Worm (Caenorhabditis elegans) whole organism, L4/young adult: ENCODE measurements around the gene emc-1.

Experiments used
- W03F9.2 ChIP-seq: fragments of 150-350 bp; optimal IDR thresholded peaks from 2 replicates; lab custom pipeline; 2014; ENCODE audit warnings: missing biosample characterization, missing genetic modification characterization
- him-1 ChIP-seq: sonication (generic microtip); optimal IDR thresholded peaks from 2 replicates; lab custom pipeline; 2016; ENCODE audit warnings: missing genotype, missing genetic modification reagents, missing genetic modification characterization, missing compliant biosample characterization

DNA sequence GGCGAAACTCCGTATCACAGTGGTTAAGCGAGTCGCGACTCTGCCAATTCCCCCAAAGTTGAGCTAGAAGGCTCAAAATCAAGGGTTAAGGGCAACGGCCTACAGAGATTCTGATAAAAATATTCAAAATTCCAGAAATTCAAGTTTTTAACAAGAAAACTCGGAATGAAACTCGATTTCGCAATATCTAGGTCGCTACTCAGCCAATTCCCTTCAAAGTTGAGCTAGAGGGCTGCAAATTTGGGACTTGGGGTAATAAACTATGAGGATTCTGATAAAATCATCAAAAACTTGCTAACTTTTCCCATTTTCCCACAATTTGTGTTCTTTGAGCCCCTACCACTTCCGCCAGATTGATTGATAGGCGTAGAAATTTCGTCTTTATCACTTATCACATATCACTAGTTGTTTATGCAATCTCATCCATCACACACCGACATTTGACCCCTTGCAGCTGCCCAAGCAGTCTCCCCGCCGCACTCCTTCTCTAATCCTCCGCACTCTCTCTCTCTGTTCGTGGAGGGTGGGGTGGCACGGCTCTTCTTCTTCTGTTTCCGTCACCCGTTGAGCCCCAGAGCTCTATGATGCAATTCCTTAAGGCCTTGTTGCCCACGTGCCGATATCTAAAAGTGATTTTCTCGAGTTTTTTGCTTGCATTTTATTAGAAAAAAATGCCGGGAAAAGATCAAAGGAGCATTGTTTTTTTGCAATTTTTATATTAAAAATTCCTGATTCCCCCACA is 1.7 kb upstream of the emc-1 start:
- TF ChIP-seq him-1 (tag; lab: Kevin White, UChicago) (no peak), W03F9.2 (tag; lab: Kevin White, UChicago) (no peak)
